Fruit fly (Drosophila melanogaster): Measurements from ENCODE around the gene Root.

Root gene

dm6 chr3R:24143779-24144178 lies 30.7 kb downstream of the Root start (continued):
- TF ChIP-seq CG8119 (GFP tag; IDR thresholded peaks at IDR 0.05): peak; percentile 64; the same call in 2 of the 3 replicates
- TF ChIP-seq Hr38 (GFP tag; optimal IDR thresholded peaks at IDR 0.05): no peak
- peak; percentile 56 for TF ChIP-seq Eip75B (GFP tag; optimal IDR thresholded peaks at IDR 0.05)
- TF ChIP-seq svp (GFP tag): peak; percentile 79
- TF ChIP-seq Smox (GFP tag; optimal IDR thresholded peaks at IDR 0.05): peak; percentile 34
- TF ChIP-seq topi (GFP tag; optimal IDR thresholded peaks at IDR 0.05): peak; percentile 48
- TF ChIP-seq Hr4 (GFP tag; optimal IDR thresholded peaks at IDR 0.05): peak; percentile 71
- TF ChIP-seq dsx (GFP tag; optimal IDR thresholded peaks at IDR 0.05; ENCODE audit: poor library complexity, severe bottlenecking): no peak
- no peak for TF ChIP-seq Blimp-1 (GFP tag; optimal IDR thresholded peaks at IDR 0.05)
- peak; percentile 45 for TF ChIP-seq CG31627 (GFP tag; optimal IDR thresholded peaks at IDR 0.05)
- TF ChIP-seq CG10631 (GFP tag; optimal IDR thresholded peaks at IDR 0.05): peak; percentile 61
- TF ChIP-seq OdsH (GFP tag; optimal IDR thresholded peaks at IDR 0.05): peak; percentile 57
- no peak for TF ChIP-seq CG8319 (GFP tag; optimal IDR thresholded peaks at IDR 0.05)
- no peak for TF ChIP-seq CG11294 (GFP tag; IDR thresholded peaks at IDR 0.05)
- peak; percentile 51 for TF ChIP-seq lz (GFP tag; optimal IDR thresholded peaks at IDR 0.05)
- no peak for TF ChIP-seq Sox102F (GFP tag; optimal IDR thresholded peaks at IDR 0.05)
- peak; percentile 61 for TF ChIP-seq fd59A (GFP tag; optimal IDR thresholded peaks at IDR 0.05)
- peak; percentile 36 to 52 for TF ChIP-seq ss (GFP tag; optimal IDR thresholded peaks at IDR 0.05)
- TF ChIP-seq vri (GFP tag; optimal IDR thresholded peaks at IDR 0.05): no peak
- 0 out of 3 replicates have a peak, but pooled peaks have one; percentile 22 for TF ChIP-seq CG6163 (GFP tag; IDR thresholded peaks at IDR 0.05)
- TF ChIP-seq CG16779 (tag; optimal IDR thresholded peaks at IDR 0.05): no peak
- 0 out of 3 replicates have a peak, but pooled peaks have one; percentile 8 for TF ChIP-seq eg (GFP tag; IDR thresholded peaks at IDR 0.05)
- TF ChIP-seq Met (GFP tag; optimal IDR thresholded peaks at IDR 0.05): peak; percentile 43
- peak; percentile 58 for TF ChIP-seq acj6 (GFP tag; optimal IDR thresholded peaks at IDR 0.05)
- TF ChIP-seq CG15336 (GFP tag; IDR thresholded peaks at IDR 0.05): peak; percentile 36
- TF ChIP-seq Lpt (GFP tag; optimal IDR thresholded peaks at IDR 0.05): no peak
- peak; percentile 50 for TF ChIP-seq achi (GFP tag; optimal IDR thresholded peaks at IDR 0.05)

- peak; percentile 44 for TF ChIP-seq CG31627 (GFP tag; optimal IDR thresholded peaks at IDR 0.05)
- TF ChIP-seq Sox102F (GFP tag; optimal IDR thresholded peaks at IDR 0.05): peak; percentile 45
- TF ChIP-seq fd59A (GFP tag; optimal IDR thresholded peaks at IDR 0.05): peak; percentile 80
- peak; percentile 68 for TF ChIP-seq OdsH (GFP tag; optimal IDR thresholded peaks at IDR 0.05)
- peak; percentile 56; the same call in 2 of the 3 replicates for TF ChIP-seq CG6163 (GFP tag; IDR thresholded peaks at IDR 0.05)
- peak; percentile 58 for TF ChIP-seq Hr39 (GFP tag; optimal IDR thresholded peaks at IDR 0.05)
- peak; percentile 31 for TF ChIP-seq CG7368 (GFP tag; optimal IDR thresholded peaks at IDR 0.05)
- peak; percentile 42 for TF ChIP-seq CG16779 (tag; optimal IDR thresholded peaks at IDR 0.05)
- TF ChIP-seq CG32006 (GFP tag; optimal IDR thresholded peaks at IDR 0.05): peak; percentile 89
- TF ChIP-seq CG6854 (GFP tag; optimal IDR thresholded peaks at IDR 0.05): no peak
- peak; percentile 76 for TF ChIP-seq Sox14 (GFP tag; optimal IDR thresholded peaks at IDR 0.05)
- no peak for TF ChIP-seq fkh (GFP tag; optimal IDR thresholded peaks at IDR 0.05)
- TF ChIP-seq acj6 (GFP tag; optimal IDR thresholded peaks at IDR 0.05): peak; percentile 67
- peak; percentile 81 for TF ChIP-seq CG8119 (GFP tag; IDR thresholded peaks at IDR 0.05)
- peak; percentile 81 for TF ChIP-seq CG4318 (GFP tag; optimal IDR thresholded peaks at IDR 0.05)
- peak; percentile 3 for TF ChIP-seq CG34406 (GFP tag; optimal IDR thresholded peaks at IDR 0.05)
- TF ChIP-seq salr (GFP tag; optimal IDR thresholded peaks at IDR 0.05): peak; percentile 36 to 79
- peak; percentile 11 for TF ChIP-seq Ets21C (GFP tag; optimal IDR thresholded peaks at IDR 0.05)
- peak; percentile 93 for TF ChIP-seq Eip78C (GFP tag)
- TF ChIP-seq CG3032 (tag; optimal IDR thresholded peaks at IDR 0.05): peak; percentile 76
- TF ChIP-seq Hr38 (GFP tag; optimal IDR thresholded peaks at IDR 0.05): no peak
- peak; percentile 63 for TF ChIP-seq lz (GFP tag; optimal IDR thresholded peaks at IDR 0.05)
- peak; percentile 78 for TF ChIP-seq CG6276 (GFP tag; optimal IDR thresholded peaks at IDR 0.05)
- peak; percentile 55 for TF ChIP-seq topi (GFP tag; optimal IDR thresholded peaks at IDR 0.05)
- TF ChIP-seq Hr4 (GFP tag; optimal IDR thresholded peaks at IDR 0.05): peak; percentile 82
- peak; percentile 48 for TF ChIP-seq cyc (GFP tag; optimal IDR thresholded peaks at IDR 0.05)
- TF ChIP-seq vri (GFP tag; optimal IDR thresholded peaks at IDR 0.05): peak; percentile 50
- TF ChIP-seq CG6792 (GFP tag; optimal IDR thresholded peaks at IDR 0.05): peak; percentile 31
- TF ChIP-seq CG6808 (GFP tag; optimal IDR thresholded peaks at IDR 0.05): peak; percentile 80
- TF ChIP-seq ss (GFP tag; optimal IDR thresholded peaks at IDR 0.05): peak; percentile 72 to 95
- peak; percentile 68 for TF ChIP-seq esn (GFP tag; optimal IDR thresholded peaks at IDR 0.05)
- TF ChIP-seq Lpt (GFP tag; optimal IDR thresholded peaks at IDR 0.05): peak; percentile 34
- TF ChIP-seq Gug (GFP tag; IDR thresholded peaks at IDR 0.05): peak; percentile 57
- peak; percentile 66 for TF ChIP-seq dac (GFP tag; optimal IDR thresholded peaks at IDR 0.05)
- TF ChIP-seq CG11902 (GFP tag; optimal IDR thresholded peaks at IDR 0.05): no peak
- TF ChIP-seq achi (GFP tag; optimal IDR thresholded peaks at IDR 0.05): peak; percentile 68
- peak; percentile 69 for TF ChIP-seq pdm3 (GFP tag; optimal IDR thresholded peaks at IDR 0.05)
Observed at dm6 chr3R:24144542-24144941, 31.5 kb downstream of the Root start.

Data from whole organism, prepupa.